Worm (Caenorhabditis elegans) whole organism, mixed stage, embryonic: Measurements from ENCODE around the gene F45D3.4.

Experiments used
- M03D4.4 ChIP-seq: sonication (generic microtip); optimal IDR thresholded peaks from 2 replicates; lab custom pipeline; 2017; ENCODE audit warnings: mild to moderate bottlenecking, missing genetic modification characterization, missing compliant biosample characterization
- bed-3 ChIP-seq: fragments of 200-800 bp; sonication (Bioruptor generic); optimal IDR thresholded peaks from 3 replicates; lab custom pipeline; 2018; ENCODE audit warnings: mild to moderate bottlenecking, missing genetic modification characterization, moderate library complexity, missing compliant biosample characterization
- blmp-1 ChIP-seq: fragments of 150-350 bp; optimal IDR thresholded peaks from 2 replicates; lab custom pipeline; 2014; ENCODE audit warnings: missing biosample characterization, missing genetic modification characterization
- ceh-39 ChIP-seq: fragments of 150-350 bp; optimal IDR thresholded peaks from 2 replicates; lab custom pipeline; 2014; ENCODE audit warnings: missing biosample characterization, missing genetic modification characterization
- ceh-83 ChIP-seq: fragments of 200-800 bp; sonication (Bioruptor generic); optimal IDR thresholded peaks from 2 replicates; lab custom pipeline; 2018; ENCODE audit warnings: mild to moderate bottlenecking, missing genetic modification characterization, missing compliant biosample characterization
- ces-1 ChIP-seq: fragments of 150-350 bp; optimal IDR thresholded peaks from 2 replicates; lab custom pipeline; 2014; ENCODE audit warnings: missing biosample characterization, missing genetic modification reagents, missing genetic modification characterization
- cnd-1 ChIP-seq: fragments of 200-800 bp; sonication (Bioruptor generic); optimal IDR thresholded peaks from 2 replicates; lab custom pipeline; 2018; ENCODE audit warnings: mild to moderate bottlenecking, missing genetic modification characterization, missing compliant biosample characterization
- elt-1 ChIP-seq: sonication (generic microtip); optimal IDR thresholded peaks from 2 replicates; lab custom pipeline; 2017; ENCODE audit warnings: missing genetic modification characterization, mild to moderate bottlenecking, missing compliant biosample characterization, antibody characterized with exemption, moderate library complexity, borderline replicate concordance; ENCODE audit not compliant: insufficient read depth
- elt-3 ChIP-seq: fragments of 150-350 bp; optimal IDR thresholded peaks from 2 replicates; lab custom pipeline; 2014; ENCODE audit warnings: missing biosample characterization, missing genetic modification characterization
- flh-1 ChIP-seq: fragments of 200-800 bp; sonication (Bioruptor generic); optimal IDR thresholded peaks from 2 replicates; lab custom pipeline; 2018; ENCODE audit warnings: mild to moderate bottlenecking, missing genetic modification characterization, moderate library complexity, missing compliant biosample characterization
- hlh-1 ChIP-seq: fragments of 150-350 bp; optimal IDR thresholded peaks from 2 replicates; lab custom pipeline; 2014; ENCODE audit warnings: missing biosample characterization, missing genetic modification reagents, missing genetic modification characterization
- lin-13 ChIP-seq: fragments of 150-350 bp; optimal IDR thresholded peaks from 2 replicates; lab custom pipeline; 2014; ENCODE audit warnings: missing biosample characterization, missing genetic modification characterization
- lin-32 ChIP-seq: fragments of 200-800 bp; sonication (Bioruptor generic); optimal IDR thresholded peaks from 2 replicates; lab custom pipeline; 2018; ENCODE audit warnings: mild to moderate bottlenecking, missing genetic modification characterization, missing compliant biosample characterization
- lsy-2 ChIP-seq: fragments of 150-350 bp; optimal IDR thresholded peaks from 2 replicates; lab custom pipeline; 2014; ENCODE audit warnings: missing biosample characterization, missing genetic modification characterization
- mab-5 ChIP-seq: fragments of 150-350 bp; optimal IDR thresholded peaks from 2 replicates; lab custom pipeline; 2014; ENCODE audit warnings: missing biosample characterization, missing genetic modification characterization
- mep-1 ChIP-seq: fragments of 150-350 bp; optimal IDR thresholded peaks from 2 replicates; lab custom pipeline; 2017; ENCODE audit warnings: missing biosample characterization, missing genetic modification reagents, missing genetic modification characterization, inconsistent platforms
- mls-2 ChIP-seq: sonication (generic microtip); optimal IDR thresholded peaks from 2 replicates; lab custom pipeline; 2016; ENCODE audit warnings: mild to moderate bottlenecking, missing genetic modification characterization, moderate library complexity, missing compliant biosample characterization
- nhr-12 ChIP-seq: fragments of 150-350 bp; optimal IDR thresholded peaks from 2 replicates; lab custom pipeline; 2014; ENCODE audit warnings: missing biosample characterization, missing genetic modification characterization
- nhr-2 ChIP-seq: fragments of 150-350 bp; optimal IDR thresholded peaks from 2 replicates; lab custom pipeline; 2014; ENCODE audit warnings: missing biosample characterization, missing genetic modification characterization
- nhr-237 ChIP-seq: fragments of 150-350 bp; optimal IDR thresholded peaks from 2 replicates; lab custom pipeline; 2014; ENCODE audit warnings: missing biosample characterization, missing genetic modification characterization
- nhr-28 ChIP-seq: fragments of 150-350 bp; optimal IDR thresholded peaks from 2 replicates; lab custom pipeline; 2014; ENCODE audit warnings: missing biosample characterization, missing genetic modification characterization
- nhr-76 ChIP-seq: sonication (generic microtip); optimal IDR thresholded peaks from 2 replicates; lab custom pipeline; 2017; ENCODE audit warnings: missing biosample characterization, missing genetic modification characterization
- sem-2 ChIP-seq: fragments of 200-800 bp; sonication (Bioruptor generic); optimal IDR thresholded peaks from 2 replicates; lab custom pipeline; 2018; ENCODE audit warnings: mild to moderate bottlenecking, missing genetic modification characterization, missing compliant biosample characterization
- snpc-4 ChIP-seq: fragments of 150-350 bp; optimal IDR thresholded peaks from 2 replicates; lab custom pipeline; 2014; ENCODE audit warnings: missing biosample characterization, missing genetic modification characterization
- sptf-1 ChIP-seq: sonication (generic microtip); optimal IDR thresholded peaks from 2 replicates; lab custom pipeline; 2017; ENCODE audit warnings: mild to moderate bottlenecking, missing genetic modification characterization, moderate library complexity, missing compliant biosample characterization
- tbx-8 ChIP-seq: fragments of 200-800 bp; sonication (Bioruptor generic); optimal IDR thresholded peaks from 2 replicates; lab custom pipeline; 2018; ENCODE audit warnings: mild to moderate bottlenecking, missing genetic modification characterization, moderate library complexity, missing compliant biosample characterization
- unc-120 ChIP-seq: sonication (generic microtip); optimal IDR thresholded peaks from 2 replicates; lab custom pipeline; 2017; ENCODE audit warnings: missing genetic modification characterization, missing compliant biosample characterization; ENCODE audit not compliant: poor library complexity, severe bottlenecking
- unc-39 ChIP-seq: fragments of 150-350 bp; optimal IDR thresholded peaks from 2 replicates; lab custom pipeline; 2014; ENCODE audit warnings: missing biosample characterization, missing genetic modification characterization
- unc-62 ChIP-seq: fragments of 150-350 bp; optimal IDR thresholded peaks from 2 replicates; lab custom pipeline; 2014; ENCODE audit warnings: missing biosample characterization, missing genetic modification reagents, missing genetic modification characterization
- ztf-11 ChIP-seq: fragments of 150-350 bp; optimal IDR thresholded peaks from 2 replicates; lab custom pipeline; 2014; ENCODE audit warnings: missing biosample characterization, missing genetic modification characterization

Gene F45D3.4

DNA sequence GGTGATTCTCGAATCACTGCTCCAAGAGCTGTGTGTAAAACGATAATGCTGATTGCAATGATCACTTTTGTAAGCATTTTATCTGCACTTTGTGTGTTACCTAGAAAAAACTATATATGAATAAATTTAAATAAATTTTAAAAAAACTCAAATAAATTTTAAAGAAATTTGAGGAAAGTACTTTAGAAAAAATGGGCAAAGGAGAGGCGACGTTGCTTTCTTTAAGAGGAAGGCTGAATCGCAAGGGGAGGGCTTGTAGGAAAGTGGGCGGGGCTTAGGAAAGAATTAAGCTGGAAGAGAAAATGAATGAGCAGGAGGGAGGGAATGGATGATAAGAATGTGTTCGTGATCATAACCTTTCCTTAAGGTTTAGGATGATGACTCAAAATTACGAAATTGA, 14.9 kb upstream of the F45D3.4 start, which contains the start of gene E02A10.4:
TSS of gene E02A10.4 (minus strand) at position 101 of the 400 bp plus-strand sequence.
- no peak for TF ChIP-seq ceh-39 (tag; lab: Kevin White, UChicago)
- no peak for TF ChIP-seq mab-5 (tag; lab: Kevin White, UChicago)
- TF ChIP-seq sem-2 (GFP tag; lab: Kevin White, UChicago) = no peak
- no peak for TF ChIP-seq snpc-4 (tag; lab: Kevin White, UChicago)
- TF ChIP-seq nhr-12 (tag; lab: Kevin White, UChicago) = no peak

DNA sequence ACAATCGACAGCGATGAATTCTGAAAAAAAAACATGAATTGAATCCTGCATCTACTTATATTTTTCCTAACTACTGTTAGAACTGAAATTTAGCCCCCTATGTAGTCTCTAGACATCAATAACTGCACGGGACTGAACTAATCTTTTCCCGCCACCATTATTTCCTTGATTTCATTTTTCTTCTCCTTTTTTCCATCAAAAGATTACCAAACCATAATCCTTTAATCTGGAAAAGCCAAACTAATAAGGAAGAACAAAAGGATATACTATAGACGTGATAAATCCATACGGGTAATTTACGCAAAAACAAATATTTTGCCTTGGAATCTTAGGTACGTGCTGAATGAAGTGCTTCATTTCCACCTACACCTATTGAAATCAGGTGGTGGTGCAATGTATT, 14.3 kb upstream of the F45D3.4 start:
- TF ChIP-seq sptf-1 (tag; lab: Kevin White, UChicago) (no peak), nhr-28 (tag; lab: Kevin White, UChicago) (no peak), blmp-1 (no peak), nhr-76 (tag; lab: Kevin White, UChicago) (no peak), mls-2 (tag; lab: Kevin White, UChicago) (no peak), nhr-2 (tag; lab: Kevin White, UChicago) (no peak), flh-1 (no peak), unc-62 (no peak), ces-1 (GFP tag; lab: Kevin White, UChicago) (no peak), tbx-8 (no peak), M03D4.4 (no peak), lin-32 (GFP tag; lab: Kevin White, UChicago) (no peak), nhr-12 (tag; lab: Kevin White, UChicago) (no peak), sem-2 (GFP tag; lab: Kevin White, UChicago) (no peak), ceh-83 (GFP tag; lab: Kevin White, UChicago) (no peak), mab-5 (tag; lab: Kevin White, UChicago) (no peak), bed-3 (GFP tag; lab: Kevin White, UChicago) (no peak), elt-1 (tag; lab: Kevin White, UChicago) (no peak), lsy-2 (no peak)

DNA sequence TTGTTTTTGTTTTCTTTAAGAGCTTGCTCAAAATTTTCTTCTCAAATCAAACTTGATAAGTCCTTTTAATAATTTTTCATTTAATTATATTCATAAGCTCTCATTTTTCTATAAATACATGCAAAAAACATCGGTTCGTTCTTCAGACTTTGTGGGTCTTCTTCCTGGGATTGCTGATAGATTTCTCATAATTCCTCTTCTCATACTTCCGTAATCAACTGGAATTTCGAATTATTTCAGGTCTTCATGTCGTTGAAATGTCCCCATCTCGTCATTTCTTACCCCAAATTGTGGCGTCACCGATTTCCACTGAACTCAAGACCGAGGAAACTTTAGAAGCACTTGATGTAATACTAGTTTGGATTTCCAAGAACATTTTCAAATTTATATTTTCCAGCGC, 11.9 kb upstream of the F45D3.4 start:
- no peak for TF ChIP-seq lin-32 (GFP tag; lab: Kevin White, UChicago)
- no peak for TF ChIP-seq ces-1 (GFP tag; lab: Kevin White, UChicago)
- TF ChIP-seq unc-120 (tag; lab: Kevin White, UChicago) = no peak
- no peak for TF ChIP-seq elt-1 (tag; lab: Kevin White, UChicago)
- no peak for TF ChIP-seq ceh-39 (tag; lab: Kevin White, UChicago)
- no peak for TF ChIP-seq mep-1 (tag; lab: Kevin White, UChicago)
- TF ChIP-seq unc-39 (tag; lab: Kevin White, UChicago) = no peak
- TF ChIP-seq nhr-2 (tag; lab: Kevin White, UChicago) = no peak
- no peak for TF ChIP-seq nhr-12 (tag; lab: Kevin White, UChicago)
- no peak for TF ChIP-seq mab-5 (tag; lab: Kevin White, UChicago)
- no peak for TF ChIP-seq M03D4.4
- no peak for TF ChIP-seq tbx-8
- no peak for TF ChIP-seq hlh-1 (tag; lab: Kevin White, UChicago)
- no peak for TF ChIP-seq sem-2 (GFP tag; lab: Kevin White, UChicago)
- TF ChIP-seq elt-3 = no peak
- TF ChIP-seq flh-1 = no peak
- TF ChIP-seq lin-13 (tag; lab: Kevin White, UChicago) = no peak
- no peak for TF ChIP-seq nhr-237
- TF ChIP-seq sptf-1 (tag; lab: Kevin White, UChicago) = no peak

DNA sequence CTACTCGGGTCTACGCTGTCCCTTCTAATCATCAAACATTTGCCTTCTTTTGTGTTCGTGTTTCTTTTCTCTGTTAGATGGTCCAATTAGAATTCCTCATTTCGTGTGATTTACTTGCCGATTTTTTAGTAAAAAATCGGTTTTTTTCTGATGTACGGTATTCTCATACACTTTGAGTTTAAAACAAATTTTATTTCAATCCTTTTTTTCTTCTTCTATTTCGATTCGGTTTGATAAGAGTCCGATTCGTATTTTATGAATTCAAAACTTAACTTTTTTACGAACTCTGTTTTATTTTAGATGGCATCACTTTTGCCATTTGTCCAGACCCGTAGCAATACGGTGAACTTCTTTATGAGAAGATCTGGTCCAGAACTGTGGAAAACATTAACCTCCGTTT, 10.2 kb upstream of the F45D3.4 start, which contains the start of gene mrps-5:
TSS of gene mrps-5 (plus strand) at position 301 of the 400 bp plus-strand sequence.
- no peak for TF ChIP-seq blmp-1
- no peak for TF ChIP-seq cnd-1 (tag; lab: Kevin White, UChicago)
- no peak for TF ChIP-seq flh-1
- TF ChIP-seq lin-13 (tag; lab: Kevin White, UChicago) = no peak
- no peak for TF ChIP-seq bed-3 (GFP tag; lab: Kevin White, UChicago)
- no peak for TF ChIP-seq mab-5 (tag; lab: Kevin White, UChicago)
- no peak for TF ChIP-seq snpc-4 (tag; lab: Kevin White, UChicago)
- TF ChIP-seq elt-1 (tag; lab: Kevin White, UChicago) = no peak
- TF ChIP-seq unc-62 = no peak

DNA sequence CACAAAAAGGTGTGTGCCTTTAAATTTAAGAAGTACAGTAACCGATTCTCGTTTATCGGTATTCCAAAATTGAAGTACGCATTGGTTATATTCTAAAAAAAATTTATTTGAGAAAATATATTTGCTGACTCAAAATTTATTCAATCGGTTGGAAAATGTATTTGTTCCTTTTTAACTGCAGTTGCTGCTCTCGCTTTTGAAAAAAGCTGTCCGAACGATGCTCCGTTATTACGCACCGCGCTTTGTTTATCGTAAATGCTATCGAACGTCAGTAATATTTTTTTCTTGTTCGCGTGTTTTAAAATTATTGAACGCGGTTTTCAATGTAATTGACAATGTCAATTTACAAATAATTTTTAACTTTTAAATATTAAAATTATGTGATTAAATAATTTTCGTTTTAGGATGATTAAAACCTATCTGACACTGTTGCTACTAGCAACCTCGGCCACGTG, 7.4 kb upstream of the F45D3.4 start, which contains the start of gene sel-1:
TSS of gene sel-1 (plus strand) at position 405 of the 455 bp plus-strand sequence.
- no peak for TF ChIP-seq elt-1 (tag; lab: Kevin White, UChicago)
- TF ChIP-seq nhr-12 (tag; lab: Kevin White, UChicago) = no peak
- TF ChIP-seq ceh-39 (tag; lab: Kevin White, UChicago) = no peak
- no peak for TF ChIP-seq ztf-11
- TF ChIP-seq lin-13 (tag; lab: Kevin White, UChicago) = no peak
- TF ChIP-seq ces-1 (GFP tag; lab: Kevin White, UChicago) = no peak
